Fruit fly (Drosophila melanogaster): Measurements from ENCODE around the gene kay.

dm6 chr3R:29767236-29767635, 1.4 kb downstream of the kay start:
- TF ChIP-seq Mnt (GFP tag; optimal IDR thresholded peaks at IDR 0.05) (no peak), Crg-1 (GFP tag; optimal IDR thresholded peaks at IDR 0.05) (no peak), toe (GFP tag; optimal IDR thresholded peaks at IDR 0.05) (no peak)

All from whole organism, adult.